Fruit fly (Drosophila melanogaster): Measurements from ENCODE around the gene CG33784.

The CG33784 gene

DNA sequence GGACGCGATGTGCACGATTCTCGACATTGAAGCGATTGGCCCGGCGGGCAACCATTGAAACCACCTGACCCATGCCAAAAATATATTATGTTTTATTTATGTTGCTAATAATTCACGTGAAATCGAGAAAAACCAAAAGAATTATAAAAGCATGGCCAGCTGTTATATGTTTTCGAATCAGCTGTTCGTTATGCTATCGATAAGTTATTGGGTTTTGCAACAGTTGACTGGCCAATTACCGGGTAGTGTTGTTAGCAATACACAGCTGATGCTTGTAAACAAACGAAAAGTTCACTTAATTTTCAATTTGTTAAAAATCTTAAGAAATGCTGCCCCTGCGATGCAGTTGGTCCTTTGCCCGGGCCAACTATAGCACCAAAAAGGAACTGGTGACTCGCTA, 22.4 kb upstream of the CG33784 start, which contains the start of the genes CG11722 and mtTFB2:
Gene CG11722 (minus strand): TSS at position 200 of the 400 bp plus-strand sequence.
Gene mtTFB2 (plus strand): TSS at position 232 of the 400 bp plus-strand sequence.
- TF ChIP-seq Snoo (tag; optimal IDR thresholded peaks at IDR 0.05) = no peak

DNA sequence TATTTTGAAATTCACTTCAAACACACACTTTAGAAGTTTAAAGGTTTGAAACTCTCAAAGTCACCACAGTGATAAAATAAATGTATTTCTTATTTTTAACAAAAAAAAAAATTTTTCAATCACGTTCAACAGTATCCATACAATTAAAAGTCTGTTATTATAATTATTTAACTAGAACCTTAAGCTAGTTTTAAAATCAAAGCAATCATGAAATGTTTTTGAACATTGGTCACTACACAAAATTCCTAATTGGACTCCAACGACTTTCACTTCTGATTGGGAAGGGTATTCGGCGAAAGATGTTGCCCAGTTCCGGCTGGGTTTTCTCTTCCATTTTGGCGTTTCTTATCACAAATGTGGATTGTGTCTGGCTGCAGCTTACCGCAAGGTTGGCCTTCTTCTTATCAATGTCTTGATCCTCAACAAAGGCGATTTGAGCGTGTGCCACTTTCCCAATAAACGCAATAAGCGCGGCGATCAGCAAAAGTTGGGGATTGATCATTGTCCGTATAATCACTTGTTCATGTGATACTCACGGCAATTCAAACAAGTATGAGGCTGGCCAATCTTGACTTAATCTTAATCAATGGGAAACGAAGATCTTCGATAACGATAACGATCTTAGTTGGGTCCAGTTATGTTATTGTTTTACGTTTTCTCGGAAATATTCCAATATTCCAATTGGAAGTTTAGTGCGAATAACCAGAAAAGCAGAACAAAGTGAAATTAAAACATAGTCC, 19.5 kb upstream of the CG33784 start:
- no peak for TF ChIP-seq CG14655 (GFP tag; optimal IDR thresholded peaks at IDR 0.05)
- TF ChIP-seq CG34367 (tag; optimal IDR thresholded peaks at IDR 0.05) = peak; percentile 29
- no peak for TF ChIP-seq rn (GFP tag; IDR thresholded peaks at IDR 0.05)
- no peak for TF ChIP-seq Pif1A (GFP tag; optimal IDR thresholded peaks at IDR 0.05)
- TF ChIP-seq CG9948 (tag; optimal IDR thresholded peaks at IDR 0.05) = peak; percentile 44
- no peak for TF ChIP-seq Ets98B (GFP tag; IDR thresholded peaks at IDR 0.05)
- TF ChIP-seq CG15710 (tag; optimal IDR thresholded peaks at IDR 0.05) = peak; percentile 61
- no peak for TF ChIP-seq CG4496 (GFP tag; IDR thresholded peaks at IDR 0.05)
- peak; percentile 58 for TF ChIP-seq CG8301 (tag; optimal IDR thresholded peaks at IDR 0.05)
- TF ChIP-seq CG17806 (tag; optimal IDR thresholded peaks at IDR 0.05) = peak; percentile 54
- no peak for TF ChIP-seq CG12605 (GFP tag; IDR thresholded peaks at IDR 0.05)
- TF ChIP-seq gl (tag; optimal IDR thresholded peaks at IDR 0.05) = no peak
- peak; percentile 64 for TF ChIP-seq CG8159 (tag; optimal IDR thresholded peaks at IDR 0.05)
- TF ChIP-seq Snoo (tag; optimal IDR thresholded peaks at IDR 0.05) = peak; percentile 62

DNA sequence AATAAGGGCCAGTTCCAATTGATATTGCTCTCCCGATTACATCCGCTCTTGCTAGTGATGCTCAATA, 19.1 kb upstream of the CG33784 start, which contains the start of gene CG12811:
Gene CG12811 (minus strand): TSS at position 23 of the 67 bp plus-strand sequence.
- TF ChIP-seq CG9948 (tag; optimal IDR thresholded peaks at IDR 0.05) (no peak), Ets98B (GFP tag; IDR thresholded peaks at IDR 0.05) (no peak), fd96Ca (GFP tag; IDR thresholded peaks at IDR 0.05) (no peak)

DNA sequence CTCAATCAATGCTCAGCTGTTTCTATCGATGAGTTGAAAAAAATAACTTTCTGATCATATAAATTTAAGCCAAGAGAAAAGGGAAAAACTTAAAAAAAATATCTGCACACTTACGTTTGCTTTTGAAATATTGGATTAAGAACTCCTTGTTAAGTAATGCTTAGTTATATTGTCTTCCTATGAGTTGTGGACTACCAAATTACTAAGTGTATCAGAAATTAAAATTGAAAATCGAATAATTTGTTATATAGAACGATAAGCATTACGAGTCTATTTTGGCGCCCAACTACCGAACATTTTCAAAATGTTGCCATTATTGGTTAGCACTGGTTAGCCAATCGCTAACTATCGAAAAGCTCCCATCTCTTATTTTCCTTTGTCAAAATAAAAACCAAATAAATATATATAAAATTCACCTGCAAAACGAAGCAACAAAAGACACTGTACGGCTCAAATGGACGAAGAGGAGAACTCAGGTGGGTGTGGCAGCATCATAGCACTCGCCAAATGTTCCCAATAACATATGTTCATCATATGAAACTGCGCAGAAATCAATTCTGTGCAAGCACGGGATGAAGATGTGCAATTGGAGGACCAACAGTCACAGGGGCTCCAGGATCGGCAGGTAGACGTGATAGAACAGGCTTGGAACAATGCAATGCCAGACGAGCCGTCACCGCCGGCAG, 18.7 kb upstream of the CG33784 start, which contains the start of gene ohgt:
Gene ohgt (plus strand): TSS at position 358 of the 686 bp plus-strand sequence.
- TF ChIP-seq CG34367 (tag; optimal IDR thresholded peaks at IDR 0.05) (peak; percentile 22), CG8301 (tag; optimal IDR thresholded peaks at IDR 0.05) (no peak), Pif1B (GFP tag; optimal IDR thresholded peaks at IDR 0.05) (no peak), CG17806 (tag; optimal IDR thresholded peaks at IDR 0.05) (no peak), EcR (GFP tag; optimal IDR thresholded peaks at IDR 0.05) (no peak), Snoo (tag; optimal IDR thresholded peaks at IDR 0.05) (no peak), CG14655 (GFP tag; optimal IDR thresholded peaks at IDR 0.05) (no peak), CG9948 (tag; optimal IDR thresholded peaks at IDR 0.05) (peak; percentile 27), D1 (tag; optimal IDR thresholded peaks at IDR 0.05) (no peak)

DNA sequence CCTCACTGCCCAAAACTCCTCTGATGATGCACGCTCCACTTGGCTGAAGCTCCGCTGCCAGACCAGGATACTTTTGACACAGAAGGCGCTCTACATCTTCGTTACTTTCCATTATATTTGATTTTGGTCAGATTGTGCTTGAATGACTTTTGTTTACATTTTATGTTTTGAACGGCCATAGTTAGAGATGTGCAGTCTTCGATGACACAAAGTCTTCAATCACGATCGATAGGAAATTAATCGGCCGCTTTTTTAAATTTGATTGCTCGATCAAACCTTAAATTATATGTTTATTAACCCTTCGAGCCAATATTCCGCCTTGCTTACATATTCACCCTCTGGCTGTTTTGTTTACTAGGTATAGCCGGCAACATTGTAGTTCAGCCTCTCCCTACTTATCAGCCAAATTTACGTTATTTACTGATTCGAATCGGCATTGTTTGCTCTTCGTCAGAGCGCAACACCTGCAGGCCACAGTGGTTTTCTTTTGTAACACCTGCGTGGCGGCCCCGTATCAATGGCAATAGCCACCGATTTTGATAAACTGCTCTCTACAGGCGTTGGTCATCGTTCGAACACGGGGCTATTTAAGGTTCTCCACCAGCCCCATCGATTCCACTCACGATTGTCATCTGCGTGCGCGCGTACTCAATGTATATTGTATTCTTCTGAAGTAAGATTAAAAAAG, 14.9 kb upstream of the CG33784 start, which contains the start of the genes Fancl and Npc2e:
Gene Fancl (minus strand): TSS at position 175 of the 688 bp plus-strand sequence.
Gene Npc2e (plus strand): TSS at position 638 of the 688 bp plus-strand sequence.
- TF ChIP-seq CG15710 (tag; optimal IDR thresholded peaks at IDR 0.05) = no peak
- TF ChIP-seq CG17806 (tag; optimal IDR thresholded peaks at IDR 0.05) = no peak
- TF ChIP-seq rn (GFP tag; IDR thresholded peaks at IDR 0.05) = no peak
- no peak for TF ChIP-seq fd96Ca (GFP tag; IDR thresholded peaks at IDR 0.05)
- TF ChIP-seq Pif1A (GFP tag; optimal IDR thresholded peaks at IDR 0.05) = no peak
- TF ChIP-seq D1 (tag; optimal IDR thresholded peaks at IDR 0.05) = no peak
- no peak for TF ChIP-seq EcR (GFP tag; optimal IDR thresholded peaks at IDR 0.05)

DNA sequence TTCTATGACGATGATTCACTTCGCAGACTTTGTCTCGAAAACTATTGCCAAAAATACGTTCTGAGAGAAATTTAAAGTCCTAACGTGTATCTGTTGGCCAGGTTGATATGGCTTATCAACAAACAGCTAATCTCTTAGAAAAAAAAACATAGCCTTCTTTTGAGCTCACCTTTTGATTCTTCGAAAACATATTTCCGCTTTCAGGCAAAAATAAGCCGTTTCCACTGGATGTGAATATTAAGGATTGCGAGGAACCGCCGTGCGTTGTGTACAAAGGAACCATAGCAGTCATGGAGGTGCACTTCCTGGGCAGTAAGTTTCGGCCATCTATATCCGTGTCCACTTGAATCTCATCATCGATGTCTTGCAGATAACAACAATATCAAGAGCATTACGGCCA, 14.1 kb upstream of the CG33784 start:
- no peak for TF ChIP-seq CG8159 (tag; optimal IDR thresholded peaks at IDR 0.05)

DNA sequence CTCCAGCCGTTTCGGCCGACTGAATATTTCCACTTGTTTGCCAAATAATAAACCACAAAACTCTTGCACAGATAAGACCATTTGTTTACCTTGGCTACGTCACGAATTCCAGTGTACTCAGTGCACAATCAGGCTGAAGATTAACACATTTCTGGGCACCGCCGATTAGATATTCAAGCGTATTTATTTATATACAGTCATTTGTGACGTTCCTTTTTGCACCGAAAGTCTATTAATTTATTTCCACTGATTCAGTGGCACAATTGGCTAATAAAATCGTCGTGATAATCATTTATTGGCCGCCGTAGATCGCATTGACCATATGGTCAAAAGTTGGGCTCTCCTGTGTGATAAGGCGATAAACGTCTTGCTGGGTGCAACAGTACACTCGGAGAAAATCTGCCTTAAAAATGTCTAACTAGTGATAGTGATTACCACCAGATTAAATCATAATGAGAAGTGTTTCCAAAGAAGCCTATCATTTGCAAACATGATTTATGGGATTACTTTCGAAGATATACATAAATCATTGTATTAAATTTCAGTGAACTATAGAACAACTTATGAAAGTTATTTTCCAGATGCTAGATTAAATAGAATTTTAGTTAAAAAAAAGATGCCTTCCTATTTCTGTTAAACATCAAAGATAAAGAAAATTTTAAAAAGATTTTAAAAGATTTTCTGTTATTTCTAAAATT, 13.3 kb upstream of the CG33784 start:
- no peak for TF ChIP-seq rn (GFP tag; IDR thresholded peaks at IDR 0.05)

DNA sequence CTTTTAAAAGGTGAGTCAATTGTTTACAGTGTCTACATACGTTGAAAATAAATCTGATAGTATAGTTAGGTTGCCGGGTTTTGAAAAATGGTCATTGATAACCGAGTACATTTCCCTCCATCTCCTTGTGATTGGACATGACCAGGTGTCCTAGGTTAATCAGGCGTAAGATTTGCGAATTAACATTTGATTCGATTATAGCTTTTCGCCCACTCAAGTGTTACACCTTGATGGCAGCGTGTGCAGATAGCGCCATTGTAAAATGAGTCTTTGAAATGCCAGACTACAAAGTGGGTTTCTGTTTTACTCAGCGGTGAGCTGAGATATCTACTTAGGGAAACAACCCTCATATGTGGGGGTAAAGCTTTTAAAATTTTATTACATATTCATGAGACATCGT, 12.7 kb upstream of the CG33784 start:
- TF ChIP-seq CG17806 (tag; optimal IDR thresholded peaks at IDR 0.05) (no peak), CG12605 (GFP tag; IDR thresholded peaks at IDR 0.05) (no peak), CG14655 (GFP tag; optimal IDR thresholded peaks at IDR 0.05) (no peak), Ets98B (GFP tag; IDR thresholded peaks at IDR 0.05) (no peak), CG13204 (GFP tag; optimal IDR thresholded peaks at IDR 0.05) (no peak), CG10348 (GFP tag; IDR thresholded peaks at IDR 0.05) (no peak), CG34367 (tag; optimal IDR thresholded peaks at IDR 0.05) (no peak), CG32121 (GFP tag; IDR thresholded peaks at IDR 0.05) (no peak), D1 (tag; optimal IDR thresholded peaks at IDR 0.05) (no peak), fd96Ca (GFP tag; IDR thresholded peaks at IDR 0.05) (no peak), Pif1B (GFP tag; optimal IDR thresholded peaks at IDR 0.05) (no peak), CG9948 (tag; optimal IDR thresholded peaks at IDR 0.05) (no peak), gl (tag; optimal IDR thresholded peaks at IDR 0.05) (no peak), Snoo (tag; optimal IDR thresholded peaks at IDR 0.05) (no peak), rn (GFP tag; IDR thresholded peaks at IDR 0.05) (no peak), Pif1A (GFP tag; optimal IDR thresholded peaks at IDR 0.05) (no peak), CG15710 (tag; optimal IDR thresholded peaks at IDR 0.05) (no peak), EcR (GFP tag; optimal IDR thresholded peaks at IDR 0.05) (no peak), CG8301 (tag; optimal IDR thresholded peaks at IDR 0.05) (no peak), CG8159 (tag; optimal IDR thresholded peaks at IDR 0.05) (no peak)

Measured in whole organism, pupa.